Worm (Caenorhabditis elegans) whole organism, L4/young adult: ENCODE measurements around the gene fbxb-117.
"Not testable (repeated sequence)": the region's sequence is repeated elsewhere in the genome, so short reads cannot be mapped to it uniquely, and the experiment has no call there.

Experiments used
- W03F9.2 ChIP-seq: fragments of 150-350 bp; optimal IDR thresholded peaks from 2 replicates; lab custom pipeline; 2014; ENCODE audit warnings: missing biosample characterization, missing genetic modification characterization
- dao-5 ChIP-seq: sonication (generic microtip); optimal IDR thresholded peaks from 2 replicates; lab custom pipeline; 2016; ENCODE audit warnings: missing genotype, missing genetic modification characterization, moderate library complexity, missing compliant biosample characterization
- him-1 ChIP-seq: sonication (generic microtip); optimal IDR thresholded peaks from 2 replicates; lab custom pipeline; 2016; ENCODE audit warnings: missing genotype, missing genetic modification reagents, missing genetic modification characterization, missing compliant biosample characterization

ce11 chrV:19317058-19317457, 34.6 kb downstream of the fbxb-117 start, which contains the start of gene srh-208:
- TF ChIP-seq him-1, W03F9.2, dao-5 (tag; lab: Kevin White, UChicago): not testable (repeated sequence)
